Fruit fly (Drosophila melanogaster) whole organism, adult: ENCODE data around the gene kirre.

ENCODE experiments used
- Clk ChIP-seq: fragments of 200-800 bp; sonication (Bioruptor generic); optimal IDR thresholded peaks from 2 replicates; lab custom pipeline; 2017; ENCODE audit warnings: missing biosample characterization, missing genetic modification characterization
- ovo ChIP-seq: fragments of 200-800 bp; sonication (Bioruptor generic); optimal IDR thresholded peaks from 2 replicates; lab custom pipeline; 2016; ENCODE audit warnings: missing biosample characterization, missing genetic modification characterization

- TF ChIP-seq Clk (GFP tag; lab: Kevin White, UChicago), result no peak
- no peak for TF ChIP-seq ovo
These were observed 145.6 kb downstream of the kirre start, which contains the start of gene CG14419 for dm6 chrX:2885814-2886213.
